Worm (Caenorhabditis elegans): ENCODE data around the gene Y40B10A.11.

DNA sequence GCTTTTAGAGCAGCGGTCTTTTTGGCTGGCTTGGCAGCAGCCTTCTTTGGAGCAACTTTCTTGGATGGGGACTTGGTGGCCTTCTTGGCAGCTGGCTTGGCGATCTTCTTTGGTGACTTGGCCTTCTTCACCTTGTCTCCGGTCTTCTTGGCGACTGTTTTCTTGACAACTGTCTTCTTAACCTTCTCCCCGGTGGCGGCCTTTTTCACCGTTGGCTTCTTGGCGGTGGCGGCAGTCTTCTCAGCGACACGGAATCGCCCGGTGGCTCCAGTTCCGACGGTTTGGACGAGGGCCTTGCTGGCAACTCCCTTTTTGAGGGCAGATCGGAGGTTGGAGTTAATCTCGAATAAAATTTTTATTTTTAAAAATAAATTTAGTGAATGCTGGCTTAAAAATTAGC, 20.7 kb downstream of the Y40B10A.11 start:
- no peak for TF ChIP-seq mbf-1 (tag; optimal IDR thresholded peaks at IDR 0.05)
- TF ChIP-seq nhr-237 (tag; optimal IDR thresholded peaks at IDR 0.05): no peak
- TF ChIP-seq R02D3.7 (tag; optimal IDR thresholded peaks at IDR 0.05): no peak
- no peak for TF ChIP-seq unc-39 (tag; optimal IDR thresholded peaks at IDR 0.05)
- TF ChIP-seq lin-13 (GFP tag; optimal IDR thresholded peaks at IDR 0.05): no peak
- no peak for TF ChIP-seq unc-62 (GFP tag; optimal IDR thresholded peaks at IDR 0.05)
- TF ChIP-seq elt-3 (tag; optimal IDR thresholded peaks at IDR 0.05): no peak
- TF ChIP-seq zag-1 (tag; optimal IDR thresholded peaks at IDR 0.05): no peak
- no peak for TF ChIP-seq mdl-1 (tag; optimal IDR thresholded peaks at IDR 0.05)
- TF ChIP-seq lsy-2 (tag; optimal IDR thresholded peaks at IDR 0.05): no peak
- TF ChIP-seq snpc-4 (tag; optimal IDR thresholded peaks at IDR 0.05): no peak
- no peak for TF ChIP-seq ama-1 (optimal IDR thresholded peaks at IDR 0.05)
- no peak for TF ChIP-seq blmp-1 (tag; optimal IDR thresholded peaks at IDR 0.05; ENCODE audit: insufficient read depth)

Measured in whole organism, L2 larva.